Worm (Caenorhabditis elegans) whole organism, young adult: ENCODE results near the gene mdmh-35.

Experiments used
- B0019.2 ChIP-seq: fragments of 200-800 bp; sonication (Bioruptor generic); conservative IDR thresholded peaks from 2 replicates; pipeline ENCODE4 v1.3.6; 2022; ENCODE audit warnings: missing genetic modification reagents, missing genetic modification characterization, missing compliant biosample characterization
- B0261.1 ChIP-seq: sonication (generic microtip); optimal IDR thresholded peaks from 2 replicates; lab custom pipeline; 2016; ENCODE audit warnings: mild to moderate bottlenecking, missing genetic modification characterization, moderate library complexity, missing compliant biosample characterization
- C17E4.6 ChIP-seq: fragments of 200-800 bp; sonication (Bioruptor generic); IDR thresholded peaks from 2 replicates; pipeline ENCODE4 v1.3.6; 2022; ENCODE audit warnings: missing genetic modification reagents, missing genetic modification characterization, missing compliant biosample characterization
- D2030.7 ChIP-seq: fragments of 200-800 bp; sonication (Bioruptor generic); IDR thresholded peaks from 2 replicates; pipeline ENCODE4 v1.3.6; 2022; ENCODE audit warnings: missing genetic modification reagents, missing genetic modification characterization, missing compliant biosample characterization
- F37B4.10 ChIP-seq: fragments of 200-800 bp; sonication (Bioruptor generic); IDR thresholded peaks from 2 replicates; pipeline ENCODE4 v1.3.6; 2022; ENCODE audit warnings: missing genetic modification characterization, missing compliant biosample characterization
- F57A8.1 ChIP-seq: fragments of 200-800 bp; sonication (Bioruptor generic); optimal IDR thresholded peaks from 2 replicates; lab custom pipeline; 2018; ENCODE audit warnings: mild to moderate bottlenecking, missing genetic modification characterization, moderate library complexity, missing compliant biosample characterization
- F57C9.4 ChIP-seq: sonication (generic microtip); optimal IDR thresholded peaks from 2 replicates; lab custom pipeline; 2017; ENCODE audit warnings: mild to moderate bottlenecking, missing genetic modification characterization, missing compliant biosample characterization
- T07F8.4 ChIP-seq: sonication (generic microtip); optimal IDR thresholded peaks from 2 replicates; lab custom pipeline; 2016; ENCODE audit warnings: mild to moderate bottlenecking, missing genetic modification characterization, moderate library complexity, missing compliant biosample characterization
- Y95B8A.8 ChIP-seq: fragments of 200-800 bp; sonication (Bioruptor generic); IDR thresholded peaks from 2 replicates; pipeline ENCODE4 v1.3.6; 2022; ENCODE audit warnings: missing genetic modification reagents, missing genetic modification characterization, missing compliant biosample characterization
- ama-1 ChIP-seq, 3 experiments: fragments of 150-350 bp in 1 of 3; sonication (generic microtip) in 2 of 3; optimal IDR thresholded peaks; 2 replicates each; lab custom pipeline; 2014 to 2018; ENCODE audit warnings: missing biosample characterization in 2 of 3, missing genetic modification characterization in 2 of 3, missing genetic modification reagents in 2 of 3
- attf-5 ChIP-seq: fragments of 200-800 bp; sonication (Bioruptor generic); optimal IDR thresholded peaks from 2 replicates; lab custom pipeline; 2018; ENCODE audit warnings: mild to moderate bottlenecking, missing genetic modification characterization, missing compliant biosample characterization
- bed-1 ChIP-seq: fragments of 200-800 bp; sonication (Bioruptor generic); IDR thresholded peaks from 2 replicates; pipeline ENCODE4 v1.3.6; 2022; ENCODE audit warnings: missing genetic modification reagents, missing genetic modification characterization, missing compliant biosample characterization
- cebp-1 ChIP-seq, 2 experiments: fragments of 200-800 bp in 1 of 2; sonication (Bioruptor generic) in 1 of 2; sonication (generic microtip) in 1 of 2; IDR thresholded peaks in 1 of 2; optimal IDR thresholded peaks in 1 of 2; 2 replicates each; pipeline versions ENCODE4 v1.3.6 to Lab custom; 2017 to 2022; ENCODE audit warnings: missing compliant biosample characterization in 2 of 2, missing genetic modification characterization in 2 of 2, mild to moderate bottlenecking in 1 of 2, missing genetic modification reagents in 1 of 2, moderate library complexity in 1 of 2
- ceh-100 ChIP-seq: fragments of 200-800 bp; sonication (Bioruptor generic); IDR thresholded peaks from 2 replicates; pipeline ENCODE4 v1.3.6; 2022; ENCODE audit warnings: missing genetic modification reagents, missing genetic modification characterization, missing compliant biosample characterization
- ceh-40 ChIP-seq: fragments of 200-800 bp; sonication (Bioruptor generic); IDR thresholded peaks from 2 replicates; pipeline ENCODE4 v1.3.6; 2022; ENCODE audit warnings: missing genetic modification characterization, missing compliant biosample characterization
- ceh-58 ChIP-seq: fragments of 200-800 bp; sonication (Bioruptor generic); IDR thresholded peaks from 2 replicates; pipeline ENCODE4 v1.3.6; 2022; ENCODE audit warnings: missing genetic modification characterization, missing compliant biosample characterization
- chd-7 ChIP-seq: sonication (generic microtip); optimal IDR thresholded peaks from 2 replicates; lab custom pipeline; 2016; ENCODE audit warnings: mild to moderate bottlenecking, missing genetic modification characterization, moderate library complexity, missing compliant biosample characterization
- dox-1 ChIP-seq: fragments of 200-800 bp; sonication (Bioruptor generic); IDR thresholded peaks from 2 replicates; pipeline ENCODE4 v1.3.6; 2022; ENCODE audit warnings: missing genetic modification reagents, missing genetic modification characterization, missing compliant biosample characterization
- dpl-1 ChIP-seq: fragments of 150-350 bp; optimal IDR thresholded peaks from 2 replicates; lab custom pipeline; 2014; ENCODE audit warnings: missing biosample characterization, missing genetic modification reagents, missing genetic modification characterization
- fkh-3 ChIP-seq: sonication (generic microtip); optimal IDR thresholded peaks from 2 replicates; lab custom pipeline; 2016; ENCODE audit warnings: mild to moderate bottlenecking, missing genetic modification characterization, missing compliant biosample characterization
- gei-17 ChIP-seq: fragments of 200-800 bp; sonication (Bioruptor generic); optimal IDR thresholded peaks from 2 replicates; lab custom pipeline; 2018; ENCODE audit warnings: mild to moderate bottlenecking, missing genetic modification characterization, missing compliant biosample characterization
- hlh-26 ChIP-seq: fragments of 200-800 bp; sonication (Bioruptor generic); conservative IDR thresholded peaks from 2 replicates; pipeline ENCODE4 v1.3.6; 2022; ENCODE audit warnings: missing genetic modification reagents, missing genetic modification characterization, missing compliant biosample characterization
- hrde-1 ChIP-seq: sonication (generic microtip); optimal IDR thresholded peaks from 2 replicates; lab custom pipeline; 2016; ENCODE audit warnings: missing genetic modification characterization, mild to moderate bottlenecking, missing compliant biosample characterization, moderate library complexity, missing genotype, missing genetic modification reagents, borderline replicate concordance
- lin-26 ChIP-seq: fragments of 200-800 bp; sonication (Bioruptor generic); IDR thresholded peaks from 2 replicates; pipeline ENCODE4 v1.3.6; 2022; ENCODE audit warnings: missing genetic modification reagents, missing genetic modification characterization, missing compliant biosample characterization
- lsl-1 ChIP-seq: fragments of 200-800 bp; sonication (Bioruptor generic); optimal IDR thresholded peaks from 2 replicates; lab custom pipeline; 2018; ENCODE audit warnings: mild to moderate bottlenecking, missing genetic modification characterization, moderate library complexity, missing compliant biosample characterization
- lsy-27 ChIP-seq: sonication (generic microtip); optimal IDR thresholded peaks from 2 replicates; lab custom pipeline; 2017; ENCODE audit warnings: missing genetic modification characterization, mild to moderate bottlenecking, missing compliant biosample characterization, antibody characterized with exemption, missing genotype, borderline replicate concordance; ENCODE audit not compliant: insufficient read depth
- madf-6 ChIP-seq: fragments of 200-800 bp; sonication (Bioruptor generic); IDR thresholded peaks from 2 replicates; pipeline ENCODE4 v1.3.6; 2022; ENCODE audit warnings: missing genetic modification reagents, missing genetic modification characterization, missing compliant biosample characterization
- madf-8 ChIP-seq: fragments of 200-800 bp; sonication (Bioruptor generic); conservative IDR thresholded peaks from 2 replicates; pipeline ENCODE4 v1.3.6; 2022; ENCODE audit warnings: missing genetic modification reagents, missing genetic modification characterization, missing compliant biosample characterization
- mes-4 ChIP-seq: sonication (generic microtip); optimal IDR thresholded peaks from 2 replicates; lab custom pipeline; 2016; ENCODE audit warnings: missing genotype, missing genetic modification characterization, missing compliant biosample characterization
- mxl-1 ChIP-seq: sonication (generic microtip); optimal IDR thresholded peaks from 2 replicates; lab custom pipeline; 2016; ENCODE audit warnings: missing genetic modification characterization, missing compliant biosample characterization
- nfya-1 ChIP-seq: sonication (generic microtip); optimal IDR thresholded peaks from 2 replicates; lab custom pipeline; 2017; ENCODE audit warnings: antibody characterized with exemption, missing compliant biosample characterization, missing genetic modification characterization, borderline replicate concordance; ENCODE audit not compliant: insufficient read depth
- nfyb-1 ChIP-seq: fragments of 200-800 bp; sonication (Bioruptor generic); IDR thresholded peaks from 2 replicates; pipeline ENCODE4 v1.3.6; 2022; ENCODE audit warnings: missing genetic modification reagents, missing genetic modification characterization, missing compliant biosample characterization
- nhr-120 ChIP-seq: fragments of 200-800 bp; sonication (Bioruptor generic); IDR thresholded peaks from 2 replicates; pipeline ENCODE4 v1.3.6; 2022; ENCODE audit warnings: missing genetic modification characterization, missing compliant biosample characterization
- nhr-80 ChIP-seq: sonication (generic microtip); optimal IDR thresholded peaks from 2 replicates; lab custom pipeline; 2016; ENCODE audit warnings: missing genetic modification characterization, missing compliant biosample characterization
- sea-2 ChIP-seq: fragments of 200-800 bp; sonication (Bioruptor generic); IDR thresholded peaks from 2 replicates; pipeline ENCODE4 v1.3.6; 2022; ENCODE audit warnings: missing genetic modification characterization, missing compliant biosample characterization
- somi-1 ChIP-seq: fragments of 200-800 bp; sonication (Bioruptor generic); optimal IDR thresholded peaks from 2 replicates; lab custom pipeline; 2018; ENCODE audit warnings: mild to moderate bottlenecking, missing genetic modification characterization, missing compliant biosample characterization
- tbp1 ChIP-seq: fragments of 200-800 bp; sonication (Bioruptor generic); optimal IDR thresholded peaks from 2 replicates; lab custom pipeline; 2018; ENCODE audit warnings: mild to moderate bottlenecking, missing genetic modification characterization, missing compliant biosample characterization
- tlf-1 ChIP-seq: fragments of 200-800 bp; sonication (Bioruptor generic); optimal IDR thresholded peaks from 2 replicates; lab custom pipeline; 2018; ENCODE audit warnings: mild to moderate bottlenecking, missing genetic modification characterization, missing compliant biosample characterization
- xnd-1 ChIP-seq: sonication (generic microtip); optimal IDR thresholded peaks from 2 replicates; lab custom pipeline; 2016; ENCODE audit warnings: missing genotype, missing genetic modification reagents, missing genetic modification characterization, missing compliant biosample characterization
- ztf-18 ChIP-seq: sonication (generic microtip); optimal IDR thresholded peaks from 2 replicates; lab custom pipeline; 2016; ENCODE audit warnings: missing genotype, mild to moderate bottlenecking, missing genetic modification characterization, missing compliant biosample characterization
- ztf-3 ChIP-seq: fragments of 200-800 bp; sonication (Bioruptor generic); optimal IDR thresholded peaks from 2 replicates; lab custom pipeline; 2018; ENCODE audit warnings: mild to moderate bottlenecking, missing genetic modification characterization, missing compliant biosample characterization

mdmh-35 gene

DNA sequence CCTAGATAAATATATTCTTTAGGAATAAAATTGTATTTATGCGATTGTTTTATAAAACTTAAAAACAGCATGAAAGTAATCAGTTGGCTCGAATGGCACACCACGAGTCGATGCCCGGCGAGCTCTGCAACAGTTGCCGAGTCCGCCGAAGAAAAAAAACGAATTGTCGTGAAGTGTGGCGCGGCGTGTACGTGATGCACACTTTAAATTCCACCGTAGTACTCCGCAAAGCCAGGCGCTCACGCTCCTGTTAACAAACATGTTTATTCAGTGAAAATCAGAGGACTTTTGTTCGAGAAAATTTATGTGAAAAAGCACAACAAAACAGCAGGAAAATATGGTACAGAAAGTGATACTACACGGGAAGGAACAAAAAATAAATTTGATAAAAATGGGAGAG lies 15.1 kb upstream of the mdmh-35 start (continued):
- TF ChIP-seq hrde-1 (peak; percentile 12), madf-6 (peak; percentile 64), madf-8 (GFP tag; lab: Robert Waterston, UW) (no peak), ceh-100 (peak; percentile 49; the same call in 1 of the 2 replicates), F57C9.4 (tag; lab: Kevin White, UChicago) (no peak), F37B4.10 (GFP tag; lab: Robert Waterston, UW) (no peak), dpl-1 (GFP tag; lab: Kevin White, UChicago) (no peak), dox-1 (GFP tag; lab: Robert Waterston, UW) (0 out of 2 replicates have a peak, but pooled peaks have one; percentile 7), lin-26 (GFP tag; lab: Robert Waterston, UW) (peak; percentile 28; the same call in 1 of the 2 replicates), ama-1 (optimal IDR thresholded peaks at IDR 0.05; lab: Kevin White, UChicago) (no peak), ama-1 (GFP tag; optimal IDR thresholded peaks at IDR 0.05; lab: Kevin White, UChicago) (no peak), bed-1 (GFP tag; lab: Robert Waterston, UW) (no peak), nfyb-1 (no peak), xnd-1 (tag; lab: Kevin White, UChicago) (peak; percentile 33), B0019.2 (GFP tag; lab: Robert Waterston, UW) (no peak), sea-2 (no peak), T07F8.4 (tag; lab: Kevin White, UChicago) (no peak), Y95B8A.8 (peak; percentile 18; the same call in 1 of the 2 replicates), mxl-1 (tag; lab: Kevin White, UChicago) (no peak), ztf-3 (GFP tag; lab: Kevin White, UChicago) (no peak), ceh-40 (GFP tag; lab: Robert Waterston, UW) (no peak), F57A8.1 (GFP tag; lab: Kevin White, UChicago) (no peak), ztf-18 (tag; lab: Kevin White, UChicago) (peak; percentile 1), chd-7 (tag; lab: Kevin White, UChicago) (no peak), nhr-120 (GFP tag; lab: Robert Waterston, UW) (no peak), attf-5 (GFP tag; lab: Kevin White, UChicago) (peak; percentile 65), C17E4.6 (GFP tag; lab: Robert Waterston, UW) (no peak), fkh-3 (tag; lab: Kevin White, UChicago) (no peak), lsl-1 (GFP tag; lab: Kevin White, UChicago) (peak; percentile 80)

DNA sequence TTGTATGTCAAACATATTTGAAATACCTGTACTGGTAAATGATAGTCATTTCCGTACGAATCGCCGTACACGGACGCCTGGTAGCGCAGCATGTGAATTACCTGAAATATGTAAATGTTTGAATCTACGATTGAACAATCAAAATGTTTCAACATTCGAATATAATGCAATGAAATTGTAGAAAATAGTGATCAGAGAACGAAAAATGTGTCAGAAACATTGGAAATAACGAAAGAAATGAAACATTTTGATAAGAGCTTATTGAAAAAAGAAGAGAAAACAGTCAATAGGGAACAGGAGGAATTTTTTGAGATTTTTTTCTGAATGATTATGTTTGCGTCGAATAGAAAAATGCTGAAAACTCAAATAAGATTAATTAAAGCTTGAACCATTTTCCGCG lies 14.5 kb upstream of the mdmh-35 start, which contains the start of gene ztf-17:
Gene ztf-17, minus strand, starts transcription at position 101 of the 400 bp plus-strand sequence.
- TF ChIP-seq somi-1 (no peak), xnd-1 (tag; lab: Kevin White, UChicago) (no peak), gei-17 (GFP tag; lab: Kevin White, UChicago) (no peak), tlf-1 (GFP tag; lab: Kevin White, UChicago) (no peak), Y95B8A.8 (no peak), cebp-1 (GFP tag; IDR thresholded peaks at IDR 0.05; lab: Robert Waterston, UW) (no peak), cebp-1 (tag; optimal IDR thresholded peaks at IDR 0.05; lab: Kevin White, UChicago) (no peak), tbp1 (no peak), B0261.1 (tag; lab: Kevin White, UChicago) (no peak), lsl-1 (GFP tag; lab: Kevin White, UChicago) (no peak), hlh-26 (GFP tag; lab: Robert Waterston, UW) (no peak), lsy-27 (tag; lab: Kevin White, UChicago) (no peak), D2030.7 (no peak), nhr-80 (no peak), mes-4 (tag; lab: Kevin White, UChicago) (no peak), ceh-58 (GFP tag; lab: Robert Waterston, UW) (no peak), madf-6 (no peak), nhr-120 (GFP tag; lab: Robert Waterston, UW) (no peak), F57C9.4 (tag; lab: Kevin White, UChicago) (no peak), nfya-1 (tag; lab: Kevin White, UChicago) (no peak), bed-1 (GFP tag; lab: Robert Waterston, UW) (no peak)
- TF ChIP-seq, all 124 proteins: peak for 0
